Worm (Caenorhabditis elegans) whole organism, L3 larva: ENCODE results near the gene set-4.

Experiments used
- R02D3.7 ChIP-seq: fragments of 150-350 bp; optimal IDR thresholded peaks from 2 replicates; lab custom pipeline; 2014; ENCODE audit warnings: missing biosample characterization, missing genetic modification characterization
- ZK546.5 ChIP-seq: sonication (generic microtip); optimal IDR thresholded peaks from 2 replicates; lab custom pipeline; 2017; ENCODE audit warnings: missing biosample characterization, missing genetic modification characterization
- aly-2 ChIP-seq: fragments of 150-350 bp; optimal IDR thresholded peaks from 2 replicates; lab custom pipeline; 2014; ENCODE audit warnings: missing biosample characterization, missing genetic modification characterization
- ama-1 ChIP-seq: fragments of 150-350 bp; optimal IDR thresholded peaks from 2 replicates; lab custom pipeline; 2018
- ceh-16 ChIP-seq: sonication (generic microtip); optimal IDR thresholded peaks from 2 replicates; lab custom pipeline; 2017; ENCODE audit warnings: missing biosample characterization, missing genetic modification characterization
- ceh-28 ChIP-seq: fragments of 150-350 bp; optimal IDR thresholded peaks from 2 replicates; lab custom pipeline; 2014; ENCODE audit warnings: missing biosample characterization, missing genetic modification reagents, missing genetic modification characterization
- ceh-9 ChIP-seq: sonication (generic microtip); optimal IDR thresholded peaks from 2 replicates; lab custom pipeline; 2018; ENCODE audit warnings: missing biosample characterization, missing genetic modification characterization
- daf-12 ChIP-seq: fragments of 150-350 bp; optimal IDR thresholded peaks from 2 replicates; lab custom pipeline; 2014; ENCODE audit warnings: missing biosample characterization, missing genetic modification reagents, missing genetic modification characterization
- egl-5 ChIP-seq: fragments of 150-350 bp; optimal IDR thresholded peaks from 2 replicates; lab custom pipeline; 2017; ENCODE audit warnings: missing biosample characterization, missing genetic modification reagents, missing genetic modification characterization, inconsistent platforms
- elt-1 ChIP-seq: fragments of 150-350 bp; optimal IDR thresholded peaks from 2 replicates; lab custom pipeline; 2014; ENCODE audit warnings: missing biosample characterization, missing genetic modification characterization
- elt-2 ChIP-seq: sonication (generic microtip); optimal IDR thresholded peaks from 2 replicates; lab custom pipeline; 2016; ENCODE audit warnings: missing genetic modification reagents, mild to moderate bottlenecking, missing genetic modification characterization, missing compliant biosample characterization
- elt-3 ChIP-seq, 3 experiments: fragments of 150-350 bp in 1 of 3; sonication (generic microtip) in 2 of 3; optimal IDR thresholded peaks; 2 replicates in 2 of 3; 4 replicates in 1 of 3; lab custom pipeline; 2014 to 2017; ENCODE audit warnings: missing biosample characterization in 3 of 3, missing genetic modification characterization in 3 of 3
- eor-1 ChIP-seq, 2 experiments: fragments of 150-350 bp; optimal IDR thresholded peaks; 2 replicates each; lab custom pipeline; 2014 to 2018; ENCODE audit warnings: missing biosample characterization in 2 of 2, missing genetic modification characterization in 2 of 2
- fkh-10 ChIP-seq: sonication (generic microtip); optimal IDR thresholded peaks from 2 replicates; lab custom pipeline; 2017; ENCODE audit warnings: missing biosample characterization, missing genetic modification reagents, missing genetic modification characterization
- fkh-2 ChIP-seq: fragments of 150-350 bp; optimal IDR thresholded peaks from 2 replicates; lab custom pipeline; 2014; ENCODE audit warnings: missing biosample characterization, missing genetic modification reagents, missing genetic modification characterization
- fos-1 ChIP-seq: fragments of 150-350 bp; optimal IDR thresholded peaks from 2 replicates; lab custom pipeline; 2014; ENCODE audit warnings: missing biosample characterization, missing genetic modification characterization
- jun-1 ChIP-seq: fragments of 150-350 bp; optimal IDR thresholded peaks from 2 replicates; lab custom pipeline; 2014; ENCODE audit warnings: missing biosample characterization, missing genetic modification reagents, missing genetic modification characterization
- lin-15B ChIP-seq: fragments of 150-350 bp; optimal IDR thresholded peaks from 2 replicates; lab custom pipeline; 2014; ENCODE audit warnings: missing biosample characterization, missing genetic modification characterization
- lin-39 ChIP-seq: fragments of 150-350 bp; optimal IDR thresholded peaks from 2 replicates; lab custom pipeline; 2018; ENCODE audit warnings: missing biosample characterization, missing genetic modification reagents, missing genetic modification characterization
- lsy-12 ChIP-seq: sonication (generic microtip); optimal IDR thresholded peaks from 2 replicates; lab custom pipeline; 2016; ENCODE audit warnings: mild to moderate bottlenecking, missing genetic modification characterization, missing compliant biosample characterization
- mdl-1 ChIP-seq: fragments of 150-350 bp; optimal IDR thresholded peaks from 2 replicates; lab custom pipeline; 2014; ENCODE audit warnings: missing biosample characterization, missing genetic modification characterization
- mml-1 ChIP-seq: fragments of 150-350 bp; sonication (generic microtip); optimal IDR thresholded peaks from 3 replicates; lab custom pipeline; 2014; ENCODE audit warnings: missing biosample characterization, missing genetic modification characterization
- nfya-1 ChIP-seq: sonication (generic microtip); optimal IDR thresholded peaks from 2 replicates; lab custom pipeline; 2017; ENCODE audit warnings: missing genetic modification characterization, mild to moderate bottlenecking, missing compliant biosample characterization, antibody characterized with exemption, moderate library complexity; ENCODE audit not compliant: insufficient read depth
- nhr-11 ChIP-seq: fragments of 150-350 bp; optimal IDR thresholded peaks from 2 replicates; lab custom pipeline; 2014; ENCODE audit warnings: missing biosample characterization, missing genetic modification characterization
- nhr-12 ChIP-seq: fragments of 150-350 bp; optimal IDR thresholded peaks from 2 replicates; lab custom pipeline; 2014; ENCODE audit warnings: missing biosample characterization, missing genetic modification characterization
- nhr-23 ChIP-seq: fragments of 150-350 bp; optimal IDR thresholded peaks from 2 replicates; lab custom pipeline; 2014; ENCODE audit warnings: missing biosample characterization, missing genetic modification reagents, missing genetic modification characterization
- nhr-237 ChIP-seq: fragments of 150-350 bp; optimal IDR thresholded peaks from 2 replicates; lab custom pipeline; 2014; ENCODE audit warnings: missing biosample characterization, missing genetic modification characterization
- nhr-25 ChIP-seq: sonication (generic microtip); optimal IDR thresholded peaks from 2 replicates; lab custom pipeline; 2017; ENCODE audit warnings: missing biosample characterization, missing genetic modification characterization
- nhr-28 ChIP-seq: fragments of 150-350 bp; optimal IDR thresholded peaks from 2 replicates; lab custom pipeline; 2014; ENCODE audit warnings: missing biosample characterization, missing genetic modification characterization
- nhr-43 ChIP-seq: sonication (generic microtip); optimal IDR thresholded peaks from 2 replicates; lab custom pipeline; 2016; ENCODE audit warnings: mild to moderate bottlenecking, missing genetic modification characterization, missing compliant biosample characterization; ENCODE audit not compliant: poor library complexity, severe bottlenecking
- nhr-67 ChIP-seq: fragments of 150-350 bp; optimal IDR thresholded peaks from 2 replicates; lab custom pipeline; 2014; ENCODE audit warnings: missing biosample characterization, missing genetic modification characterization
- nhr-76 ChIP-seq: fragments of 150-350 bp; sonication (generic microtip); optimal IDR thresholded peaks from 5 replicates; lab custom pipeline; 2014; ENCODE audit warnings: missing biosample characterization, missing genetic modification characterization
- pha-4 ChIP-seq: fragments of 150-350 bp; optimal IDR thresholded peaks from 2 replicates; lab custom pipeline; 2014; ENCODE audit warnings: missing biosample characterization, missing genetic modification reagents, missing genetic modification characterization
- pqm-1 ChIP-seq: fragments of 150-350 bp; optimal IDR thresholded peaks from 2 replicates; lab custom pipeline; 2017; ENCODE audit warnings: missing biosample characterization, missing genetic modification characterization, inconsistent platforms
- sea-2 ChIP-seq: fragments of 150-350 bp; sonication (generic microtip); optimal IDR thresholded peaks from 4 replicates; lab custom pipeline; 2014; ENCODE audit warnings: missing biosample characterization, missing genetic modification reagents, missing genetic modification characterization
- skn-1 ChIP-seq: fragments of 150-350 bp; optimal IDR thresholded peaks from 2 replicates; lab custom pipeline; 2014; ENCODE audit warnings: missing biosample characterization, missing genetic modification characterization
- tbx-2 ChIP-seq: sonication (generic microtip); optimal IDR thresholded peaks from 2 replicates; lab custom pipeline; 2016; ENCODE audit warnings: mild to moderate bottlenecking, missing genetic modification characterization, missing compliant biosample characterization
- unc-62 ChIP-seq: fragments of 150-350 bp; sonication (generic microtip); optimal IDR thresholded peaks from 4 replicates; lab custom pipeline; 2014; ENCODE audit warnings: missing biosample characterization, missing genetic modification reagents, missing genetic modification characterization
- zag-1 ChIP-seq: fragments of 150-350 bp; optimal IDR thresholded peaks from 2 replicates; lab custom pipeline; 2014; ENCODE audit warnings: missing biosample characterization, missing genetic modification characterization
- ztf-11 ChIP-seq: fragments of 150-350 bp; optimal IDR thresholded peaks from 2 replicates; lab custom pipeline; 2014; ENCODE audit warnings: missing biosample characterization, missing genetic modification characterization
- ztf-4 ChIP-seq: fragments of 150-350 bp; optimal IDR thresholded peaks from 2 replicates; lab custom pipeline; 2014; ENCODE audit warnings: missing biosample characterization, missing genetic modification characterization

set-4 gene

ce11 chrII:6380866-6381265, 49.7 kb upstream of the set-4 start, which contains the start of gene F58F12.12:
Gene F58F12.12 (plus strand): TSS chrII:6381166.
- TF ChIP-seq nhr-12, result no peak
- TF ChIP-seq nhr-28, result no peak
- no peak for TF ChIP-seq elt-1 (tag; lab: Kevin White, UChicago)
- no peak for TF ChIP-seq ama-1
- no peak for TF ChIP-seq fos-1 (tag; lab: Kevin White, UChicago)
- TF ChIP-seq nhr-67 (tag; lab: Kevin White, UChicago), result no peak
- TF ChIP-seq nhr-11 (tag; lab: Kevin White, UChicago), result no peak
- TF ChIP-seq, all 47 proteins: peak for 0

- no peak for TF ChIP-seq fkh-2
- peak; percentile 42 for TF ChIP-seq nhr-43 (tag; lab: Kevin White, UChicago)
- TF ChIP-seq nhr-25 (tag; lab: Kevin White, UChicago), result peak; percentile 2
- TF ChIP-seq ztf-11, result no peak
- TF ChIP-seq fos-1 (tag; lab: Kevin White, UChicago), result no peak
- no peak for TF ChIP-seq mdl-1 (tag; lab: Kevin White, UChicago)
- peak; percentile 44 for TF ChIP-seq nhr-23 (tag; lab: Kevin White, UChicago)
- no peak for TF ChIP-seq daf-12 (tag; lab: Kevin White, UChicago)
Observed at ce11 chrII:6379038-6379563, 48.0 kb upstream of the set-4 start.

- TF ChIP-seq lin-39 (tag; lab: Kevin White, UChicago), result no peak
- no peak for TF ChIP-seq mml-1
- no peak for TF ChIP-seq ztf-4 (tag; lab: Kevin White, UChicago)
- no peak for TF ChIP-seq nhr-67 (tag; lab: Kevin White, UChicago)
- TF ChIP-seq nhr-25 (tag; lab: Kevin White, UChicago), result no peak
- TF ChIP-seq sea-2 (GFP tag; lab: Kevin White, UChicago), result no peak
- TF ChIP-seq ceh-9 (tag; lab: Kevin White, UChicago), result no peak
- no peak for TF ChIP-seq tbx-2 (tag; lab: Kevin White, UChicago)
- TF ChIP-seq nhr-12, result no peak
- peak; percentile 76 for TF ChIP-seq pqm-1
- TF ChIP-seq jun-1 (tag; lab: Kevin White, UChicago), result peak; percentile 34
- TF ChIP-seq ceh-16 (tag; lab: Kevin White, UChicago), result no peak
- no peak for TF ChIP-seq aly-2 (tag; lab: Kevin White, UChicago)
- no peak for TF ChIP-seq nhr-23 (tag; lab: Kevin White, UChicago)
- no peak for TF ChIP-seq nhr-28
- TF ChIP-seq egl-5 (tag; lab: Kevin White, UChicago), result no peak
- TF ChIP-seq pha-4 (tag; lab: Kevin White, UChicago), result peak; percentile 54
- TF ChIP-seq nfya-1 (tag; lab: Kevin White, UChicago), result peak; percentile 31
- TF ChIP-seq elt-2 (tag; lab: Kevin White, UChicago), result peak; percentile 89
- TF ChIP-seq ztf-11, result no peak
- TF ChIP-seq zag-1, result no peak
- TF ChIP-seq ceh-28 (tag; lab: Kevin White, UChicago), result no peak
- no peak for TF ChIP-seq mdl-1 (tag; lab: Kevin White, UChicago)
- no peak for TF ChIP-seq lin-15B (tag; lab: Kevin White, UChicago)
- TF ChIP-seq nhr-76 (tag; lab: Kevin White, UChicago), result no peak
- TF ChIP-seq, all 47 proteins: peak for 5
Observed at ce11 chrII:6377381-6377948, 46.3 kb upstream of the set-4 start.

ce11 chrII:6376693-6377092, 45.6 kb upstream of the set-4 start:
- TF ChIP-seq pqm-1 (no peak), fkh-10 (GFP tag; lab: Kevin White, UChicago) (no peak), eor-1 (tag; optimal IDR thresholded peaks at IDR 0.05; lab: Kevin White, UChicago) (no peak), nhr-12 (no peak), aly-2 (tag; lab: Kevin White, UChicago) (no peak), nhr-76 (tag; lab: Kevin White, UChicago) (no peak)

DNA sequence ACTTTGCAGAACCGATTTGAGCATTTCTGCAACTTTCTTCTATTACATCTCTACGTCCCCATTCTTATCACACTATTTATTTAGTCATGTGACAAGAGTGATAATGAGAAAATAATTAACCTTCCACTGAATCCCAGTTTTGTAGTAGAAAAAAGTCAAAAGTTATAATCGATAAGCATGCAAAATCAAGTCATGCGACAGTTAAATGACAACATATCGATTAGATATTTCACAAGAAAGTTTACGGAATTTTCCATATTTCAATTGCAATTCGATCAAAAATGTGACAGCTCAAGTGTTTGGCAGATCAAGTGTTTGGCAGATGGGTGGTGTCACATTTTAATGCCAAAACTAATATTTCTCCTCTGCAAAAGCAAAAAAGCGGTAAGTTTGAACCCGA, 43.5 kb upstream of the set-4 start:
- TF ChIP-seq mml-1 (no peak), ZK546.5 (no peak), nhr-67 (tag; lab: Kevin White, UChicago) (no peak), ztf-11 (no peak), ceh-16 (tag; lab: Kevin White, UChicago) (no peak), lsy-12 (tag; lab: Kevin White, UChicago) (no peak), R02D3.7 (no peak), nhr-43 (tag; lab: Kevin White, UChicago) (no peak), lin-15B (tag; lab: Kevin White, UChicago) (no peak), ceh-28 (tag; lab: Kevin White, UChicago) (peak; percentile 19), pqm-1 (peak; percentile 35), nhr-11 (tag; lab: Kevin White, UChicago) (no peak), elt-3 (tag; optimal IDR thresholded peaks at IDR 0.05; lab: Kevin White, UChicago) (no peak), sea-2 (GFP tag; lab: Kevin White, UChicago) (no peak), ztf-4 (tag; lab: Kevin White, UChicago) (no peak), eor-1 (tag; optimal IDR thresholded peaks at IDR 0.05; lab: Kevin White, UChicago) (no peak), nhr-237 (no peak), egl-5 (tag; lab: Kevin White, UChicago) (no peak), elt-1 (tag; lab: Kevin White, UChicago) (no peak), jun-1 (tag; lab: Kevin White, UChicago) (peak; percentile 1), elt-2 (tag; lab: Kevin White, UChicago) (peak; percentile 71), ama-1 (no peak), skn-1 (tag; lab: Kevin White, UChicago) (no peak), ceh-9 (tag; lab: Kevin White, UChicago) (no peak), aly-2 (tag; lab: Kevin White, UChicago) (no peak), unc-62 (GFP tag; lab: Kevin White, UChicago) (no peak)
